Worm (Caenorhabditis elegans) whole organism, midembryonic: Measurements from ENCODE around the gene fbxb-95.

Source experiments
- T22C8.4 ChIP-seq: fragments of 200-800 bp; sonication (Bioruptor generic); IDR thresholded peaks from 2 replicates; pipeline ENCODE4 v1.3.6; 2022; ENCODE audit warnings: missing genetic modification characterization, missing compliant biosample characterization
- cog-1 ChIP-seq: sonication (generic microtip); optimal IDR thresholded peaks from 2 replicates; lab custom pipeline; 2016; ENCODE audit warnings: missing genetic modification characterization, missing compliant biosample characterization
- flt-1 ChIP-seq: fragments of 200-800 bp; sonication (Bioruptor generic); IDR thresholded peaks from 2 replicates; pipeline ENCODE4 v1.3.6; 2022; ENCODE audit warnings: missing genetic modification characterization, missing compliant biosample characterization
- klf-2 ChIP-seq: fragments of 200-800 bp; sonication (Bioruptor generic); conservative IDR thresholded peaks from 2 replicates; pipeline ENCODE4 v1.3.6; 2022; ENCODE audit warnings: missing genetic modification reagents, missing genetic modification characterization, missing compliant biosample characterization
- med-1 ChIP-seq: sonication (generic microtip); optimal IDR thresholded peaks from 2 replicates; lab custom pipeline; 2017; ENCODE audit warnings: missing genetic modification characterization, mild to moderate bottlenecking, missing compliant biosample characterization, antibody characterized with exemption, missing genetic modification reagents; ENCODE audit not compliant: insufficient read depth
- ref-1 ChIP-seq: fragments of 200-800 bp; sonication (Bioruptor generic); conservative IDR thresholded peaks from 2 replicates; pipeline ENCODE4 v1.3.6; 2022; ENCODE audit warnings: missing genetic modification reagents, missing genetic modification characterization, missing compliant biosample characterization
- tab-1 ChIP-seq: fragments of 200-800 bp; sonication (Bioruptor generic); IDR thresholded peaks from 2 replicates; pipeline ENCODE4 v1.3.6; 2022; ENCODE audit warnings: missing genetic modification characterization, missing compliant biosample characterization

DNA sequence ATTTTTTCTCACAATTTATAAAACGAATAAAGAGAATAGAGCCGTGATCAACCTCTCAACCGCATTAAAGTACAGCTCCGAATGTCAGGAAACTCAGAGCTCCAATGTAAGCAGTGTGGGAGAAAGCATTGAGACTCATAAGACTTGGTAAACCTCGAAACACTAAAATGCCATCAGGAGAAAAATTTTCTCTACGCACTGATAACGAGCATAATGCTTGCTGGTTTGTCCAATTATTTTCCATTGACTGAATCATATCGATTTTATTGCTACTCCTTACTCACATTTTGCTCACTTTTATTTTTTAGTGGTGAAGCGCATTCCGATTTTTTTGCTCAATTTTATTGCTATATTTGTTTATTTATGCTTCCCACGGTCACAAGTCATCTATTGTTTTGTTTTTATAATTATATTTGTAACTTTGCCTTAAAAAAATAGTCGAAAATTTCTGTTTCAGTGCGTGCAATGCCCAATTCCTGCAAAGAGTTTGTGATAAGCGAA lies 24.0 kb upstream of the fbxb-95 start, which contains the start of gene math-40:
- TF ChIP-seq klf-2 (no peak), flt-1 (GFP tag; lab: Robert Waterston, UW) (no peak), med-1 (GFP tag; lab: Kevin White, UChicago) (no peak), ref-1 (GFP tag; lab: Robert Waterston, UW) (no peak), T22C8.4 (no peak), cog-1 (tag; lab: Kevin White, UChicago) (no peak), tab-1 (GFP tag; lab: Robert Waterston, UW) (no peak)
